Fruit fly (Drosophila melanogaster) whole organism, embryonic: ENCODE measurements around the gene MTF-1.

Source experiments
- Bdp1 ChIP-seq: fragments of 200-800 bp; sonication (Bioruptor generic); optimal IDR thresholded peaks from 3 replicates; lab custom pipeline; 2016; ENCODE audit warnings: missing biosample characterization, missing genetic modification characterization
- Bteb2 ChIP-seq: fragments of 200-800 bp; sonication (Bioruptor generic); optimal IDR thresholded peaks from 2 replicates; lab custom pipeline; 2016; ENCODE audit warnings: missing biosample characterization, missing genetic modification characterization
- CG11723 ChIP-seq: fragments of 200-800 bp; sonication (Bioruptor generic); optimal IDR thresholded peaks from 2 replicates; lab custom pipeline; 2017; ENCODE audit warnings: missing biosample characterization, mild to moderate bottlenecking, missing genetic modification characterization
- CG12071 ChIP-seq: fragments of 200-800 bp; sonication (Bioruptor generic); optimal IDR thresholded peaks from 3 replicates; lab custom pipeline; 2018; ENCODE audit warnings: missing biosample characterization, mild to moderate bottlenecking, missing genetic modification characterization
- CG12236 ChIP-seq: fragments of 200-800 bp; sonication (Bioruptor generic); optimal IDR thresholded peaks from 2 replicates; lab custom pipeline; 2016; ENCODE audit warnings: missing biosample characterization, missing genetic modification characterization
- CG14050 ChIP-seq: fragments of 200-800 bp; sonication (Bioruptor generic); IDR thresholded peaks from 3 replicates; pipeline ENCODE4 v1.3.6; 2022; ENCODE audit warnings: missing biosample characterization, missing genetic modification characterization
- CG14860 ChIP-seq: fragments of 200-800 bp; sonication (Bioruptor generic); IDR thresholded peaks from 3 replicates; pipeline ENCODE4 v1.3.6; 2022; ENCODE audit warnings: missing biosample characterization, missing genetic modification characterization; ENCODE audit not compliant: partially characterized antibody
- CG16815 ChIP-seq: fragments of 200-800 bp; sonication (Bioruptor generic); optimal IDR thresholded peaks from 3 replicates; lab custom pipeline; 2017; ENCODE audit warnings: missing biosample characterization, mild to moderate bottlenecking, missing genetic modification characterization
- CG17912 ChIP-seq: fragments of 200-800 bp; sonication (Bioruptor generic); optimal IDR thresholded peaks from 2 replicates; lab custom pipeline; 2018; ENCODE audit warnings: missing biosample characterization, mild to moderate bottlenecking, missing genetic modification characterization
- CG18262 ChIP-seq: fragments of 200-800 bp; optimal IDR thresholded peaks from 3 replicates; lab custom pipeline; 2019; ENCODE audit warnings: missing biosample characterization, mild to moderate bottlenecking, missing genetic modification characterization, moderate library complexity
- CG2202 ChIP-seq: fragments of 200-800 bp; sonication (Bioruptor generic); optimal IDR thresholded peaks from 2 replicates; lab custom pipeline; 2018; ENCODE audit warnings: missing biosample characterization, mild to moderate bottlenecking, missing genetic modification characterization
- CG2678 ChIP-seq: fragments of 200-800 bp; sonication (Bioruptor generic); optimal IDR thresholded peaks from 3 replicates; lab custom pipeline; 2019; ENCODE audit warnings: missing biosample characterization, mild to moderate bottlenecking, missing genetic modification characterization, moderate library complexity
- CG34224 ChIP-seq: fragments of 200-800 bp; sonication (Bioruptor generic); IDR thresholded peaks from 3 replicates; pipeline ENCODE4 v1.3.6; 2022; ENCODE audit warnings: missing biosample characterization, missing genetic modification characterization; ENCODE audit not compliant: partially characterized antibody
- CG4328 ChIP-seq: fragments of 200-800 bp; sonication (Bioruptor generic); optimal IDR thresholded peaks from 3 replicates; lab custom pipeline; 2017; ENCODE audit warnings: missing biosample characterization, missing genetic modification reagents, missing genetic modification characterization
- CG4424 ChIP-seq: fragments of 200-800 bp; sonication (Bioruptor generic); optimal IDR thresholded peaks from 3 replicates; lab custom pipeline; 2016; ENCODE audit warnings: missing biosample characterization, missing genetic modification characterization
- CG6654 ChIP-seq: fragments of 200-800 bp; sonication (Bioruptor generic); optimal IDR thresholded peaks from 2 replicates; lab custom pipeline; 2017; ENCODE audit warnings: missing biosample characterization, mild to moderate bottlenecking, missing genetic modification characterization
- CG7928 ChIP-seq: fragments of 200-800 bp; sonication (Bioruptor generic); optimal IDR thresholded peaks from 2 replicates; lab custom pipeline; 2017; ENCODE audit warnings: missing biosample characterization, mild to moderate bottlenecking, missing genetic modification characterization
- CG8359 ChIP-seq: fragments of 200-800 bp; sonication (Bioruptor generic); optimal IDR thresholded peaks from 2 replicates; lab custom pipeline; 2017; ENCODE audit warnings: missing biosample characterization, mild to moderate bottlenecking, missing genetic modification characterization, borderline replicate concordance
- CG8944 ChIP-seq: fragments of 200-800 bp; sonication (Bioruptor generic); optimal IDR thresholded peaks from 3 replicates; lab custom pipeline; 2016; ENCODE audit warnings: missing biosample characterization, missing genetic modification characterization
- CG9437 ChIP-seq: fragments of 200-800 bp; sonication (Bioruptor generic); optimal IDR thresholded peaks from 2 replicates; lab custom pipeline; 2018; ENCODE audit warnings: missing biosample characterization, mild to moderate bottlenecking, missing genetic modification characterization
- Camta ChIP-seq: fragments of 200-800 bp; sonication (Bioruptor generic); optimal IDR thresholded peaks from 2 replicates; lab custom pipeline; 2016; ENCODE audit warnings: missing biosample characterization, missing genetic modification characterization
- CrebB ChIP-seq: fragments of 200-800 bp; sonication (Bioruptor generic); optimal IDR thresholded peaks from 3 replicates; lab custom pipeline; 2018; ENCODE audit warnings: missing biosample characterization, mild to moderate bottlenecking, missing genetic modification characterization
- Dbx ChIP-seq: fragments of 200-800 bp; sonication (Bioruptor generic); IDR thresholded peaks from 3 replicates; pipeline ENCODE4 v1.3.6; 2022; ENCODE audit warnings: missing biosample characterization, missing genetic modification characterization
- Dref ChIP-seq: fragments of 200-800 bp; sonication (Bioruptor generic); IDR thresholded peaks from 2 replicates; pipeline ENCODE4 v1.3.6; 2022; ENCODE audit warnings: missing biosample characterization, missing genetic modification characterization
- E2f2 ChIP-seq: fragments of 200-800 bp; sonication (Bioruptor generic); IDR thresholded peaks from 2 replicates; pipeline ENCODE4 v1.3.6; 2022; ENCODE audit warnings: missing biosample characterization, missing genetic modification characterization
- HLH4C ChIP-seq: fragments of 200-800 bp; sonication (Bioruptor generic); IDR thresholded peaks from 3 replicates; pipeline ENCODE4 v1.3.6; 2022; ENCODE audit warnings: missing biosample characterization, missing genetic modification characterization; ENCODE audit not compliant: partially characterized antibody
- Hmx ChIP-seq: fragments of 200-800 bp; sonication (Bioruptor generic); optimal IDR thresholded peaks from 2 replicates; lab custom pipeline; 2016; ENCODE audit warnings: missing biosample characterization, missing genetic modification characterization
- Lhr ChIP-seq: fragments of 200-800 bp; sonication (Bioruptor generic); optimal IDR thresholded peaks from 3 replicates; lab custom pipeline; 2017; ENCODE audit warnings: mild to moderate bottlenecking, missing biosample characterization, missing genetic modification reagents, missing genetic modification characterization
- Max ChIP-seq: fragments of 200-800 bp; sonication (Bioruptor generic); optimal IDR thresholded peaks from 2 replicates; lab custom pipeline; 2016; ENCODE audit warnings: missing biosample characterization, mild to moderate bottlenecking, missing genetic modification characterization
- Mrtf ChIP-seq: fragments of 200-800 bp; sonication (Bioruptor generic); IDR thresholded peaks from 3 replicates; pipeline ENCODE4 v1.3.6; 2022; ENCODE audit warnings: missing biosample characterization, missing genetic modification characterization
- NfI ChIP-seq: fragments of 200-800 bp; sonication (Bioruptor generic); optimal IDR thresholded peaks from 3 replicates; lab custom pipeline; 2018; ENCODE audit warnings: missing biosample characterization, mild to moderate bottlenecking, missing genetic modification characterization, moderate library complexity
- Taf1 ChIP-seq: fragments of 200-800 bp; sonication (Bioruptor generic); IDR thresholded peaks from 2 replicates; pipeline ENCODE4 v1.3.6; 2022; ENCODE audit warnings: missing biosample characterization, missing genetic modification characterization
- YL-1 ChIP-seq: fragments of 200-800 bp; sonication (Bioruptor generic); optimal IDR thresholded peaks from 3 replicates; lab custom pipeline; 2017; ENCODE audit warnings: missing biosample characterization, mild to moderate bottlenecking, missing genetic modification characterization
- bbx ChIP-seq: fragments of 200-800 bp; sonication (Bioruptor generic); IDR thresholded peaks from 2 replicates; pipeline ENCODE4 v1.3.6; 2022; ENCODE audit warnings: missing biosample characterization, missing genetic modification characterization; ENCODE audit not compliant: partially characterized antibody
- bcd ChIP-seq: fragments of 200-800 bp; sonication (Bioruptor generic); optimal IDR thresholded peaks from 2 replicates; lab custom pipeline; 2017; ENCODE audit warnings: missing biosample characterization, mild to moderate bottlenecking, missing genetic modification characterization
- cas ChIP-seq: fragments of 200-800 bp; sonication (Bioruptor generic); IDR thresholded peaks from 2 replicates; pipeline ENCODE4 v1.3.6; 2022; ENCODE audit warnings: missing biosample characterization, missing genetic modification characterization
- caup ChIP-seq: fragments of 200-800 bp; sonication (Bioruptor generic); optimal IDR thresholded peaks from 3 replicates; lab custom pipeline; 2017; ENCODE audit warnings: missing biosample characterization, mild to moderate bottlenecking, missing genetic modification characterization, moderate library complexity; ENCODE audit not compliant: severe bottlenecking
- danr ChIP-seq: fragments of 200-800 bp; sonication (Bioruptor generic); IDR thresholded peaks from 2 replicates; pipeline ENCODE4 v1.3.6; 2022; ENCODE audit warnings: missing biosample characterization, missing genetic modification characterization
- dysf ChIP-seq: fragments of 200-800 bp; sonication (Bioruptor generic); IDR thresholded peaks from 3 replicates; pipeline ENCODE4 v1.3.6; 2022; ENCODE audit warnings: missing biosample characterization, missing genetic modification characterization
- fd102C ChIP-seq: fragments of 200-800 bp; sonication (Bioruptor generic); optimal IDR thresholded peaks from 2 replicates; lab custom pipeline; 2018; ENCODE audit warnings: missing biosample characterization, mild to moderate bottlenecking, missing genetic modification characterization, moderate library complexity
- ftz-f1 ChIP-seq: fragments of 200-800 bp; sonication (Bioruptor generic); optimal IDR thresholded peaks from 2 replicates; lab custom pipeline; 2016; ENCODE audit warnings: missing biosample characterization, missing genetic modification characterization
- kni ChIP-seq: fragments of 200-800 bp; sonication (Bioruptor generic); optimal IDR thresholded peaks from 3 replicates; lab custom pipeline; 2017; ENCODE audit warnings: mild to moderate bottlenecking, missing biosample characterization, missing genetic modification reagents, missing genetic modification characterization
- maf-S ChIP-seq: fragments of 200-800 bp; sonication (Bioruptor generic); optimal IDR thresholded peaks from 2 replicates; lab custom pipeline; 2016; ENCODE audit warnings: missing biosample characterization, missing genetic modification characterization
- mam ChIP-seq: fragments of 200-800 bp; sonication (Bioruptor generic); optimal IDR thresholded peaks from 3 replicates; lab custom pipeline; 2016; ENCODE audit warnings: missing biosample characterization, missing genetic modification characterization
- pfk ChIP-seq: fragments of 200-800 bp; sonication (Bioruptor generic); optimal IDR thresholded peaks from 2 replicates; lab custom pipeline; 2018; ENCODE audit warnings: missing biosample characterization, mild to moderate bottlenecking, missing genetic modification characterization, moderate library complexity
- repo ChIP-seq: fragments of 200-800 bp; sonication (Bioruptor generic); optimal IDR thresholded peaks from 2 replicates; lab custom pipeline; 2016; ENCODE audit warnings: missing biosample characterization, missing genetic modification characterization
- sima ChIP-seq: fragments of 200-800 bp; sonication (Bioruptor generic); optimal IDR thresholded peaks from 2 replicates; lab custom pipeline; 2016; ENCODE audit warnings: missing biosample characterization, missing genetic modification characterization
- sqz ChIP-seq: fragments of 200-800 bp; sonication (Bioruptor generic); optimal IDR thresholded peaks from 3 replicates; lab custom pipeline; 2018; ENCODE audit warnings: missing biosample characterization, mild to moderate bottlenecking, missing genetic modification characterization
- stwl ChIP-seq: fragments of 200-800 bp; sonication (Bioruptor generic); optimal IDR thresholded peaks from 3 replicates; lab custom pipeline; 2018; ENCODE audit warnings: missing biosample characterization, mild to moderate bottlenecking, missing genetic modification characterization, moderate library complexity
- zfh2 ChIP-seq: fragments of 200-800 bp; sonication (Bioruptor generic); optimal IDR thresholded peaks from 2 replicates; lab custom pipeline; 2016; ENCODE audit warnings: missing biosample characterization, missing genetic modification characterization

The MTF-1 gene

dm6 chr3L:9446731-9447238 lies 16.7 kb downstream of the MTF-1 start, which contains the start of gene CG3529 (continued):
- peak; percentile 18 for TF ChIP-seq CG18262 (tag; lab: Kevin White, UChicago)
- peak; percentile 66 for TF ChIP-seq YL-1 (GFP tag; lab: Kevin White, UChicago)
- TF ChIP-seq CG4328 (GFP tag; lab: Kevin White, UChicago) = peak; percentile 56
- no peak for TF ChIP-seq danr (GFP tag; lab: Robert Waterston, UW)
- no peak for TF ChIP-seq CG17912
- no peak for TF ChIP-seq Hmx (GFP tag; lab: Kevin White, UChicago)
- TF ChIP-seq CG2678 (tag; lab: Kevin White, UChicago) = peak; percentile 23
- TF ChIP-seq CG14860 (GFP tag; lab: Robert Waterston, UW) = no peak
- TF ChIP-seq CG6654 (GFP tag; lab: Kevin White, UChicago) = no peak
- TF ChIP-seq zfh2 (GFP tag; lab: Kevin White, UChicago) = no peak
- no peak for TF ChIP-seq cas (GFP tag; lab: Robert Waterston, UW)
- TF ChIP-seq Mrtf (GFP tag; lab: Robert Waterston, UW) = no peak
- no peak for TF ChIP-seq ftz-f1 (GFP tag; lab: Kevin White, UChicago)
- TF ChIP-seq CG8359 (GFP tag; lab: Kevin White, UChicago) = no peak
- TF ChIP-seq caup = peak; percentile 53
- TF ChIP-seq CG4424 = peak; percentile 16
- peak; percentile 19 for TF ChIP-seq Bdp1 (GFP tag; lab: Kevin White, UChicago)
- TF ChIP-seq CG34224 (GFP tag; lab: Robert Waterston, UW) = 0 out of 3 replicates have a peak, but pooled peaks have one; percentile 28
- TF ChIP-seq CG16815 = no peak
- no peak for TF ChIP-seq Taf1 (GFP tag; lab: Robert Waterston, UW)
- TF ChIP-seq CG2202 (tag; lab: Kevin White, UChicago) = peak; percentile 16
- peak; percentile 36 for TF ChIP-seq E2f2 (GFP tag; lab: Robert Waterston, UW)
- TF ChIP-seq CG14050 (GFP tag; lab: Robert Waterston, UW) = no peak
- no peak for TF ChIP-seq CG12071 (GFP tag; lab: Kevin White, UChicago)
- TF ChIP-seq stwl (tag; lab: Kevin White, UChicago) = peak; percentile 69
- TF ChIP-seq sima (GFP tag; lab: Kevin White, UChicago) = no peak
- TF ChIP-seq CG12236 (GFP tag; lab: Kevin White, UChicago) = peak; percentile 10
- peak; percentile 89 for TF ChIP-seq CG7928 (GFP tag; lab: Kevin White, UChicago)
- peak; percentile 13 for TF ChIP-seq CG11723 (GFP tag; lab: Kevin White, UChicago)
- TF ChIP-seq Dref (GFP tag; lab: Robert Waterston, UW) = no peak
- no peak for TF ChIP-seq fd102C
- 0 out of 2 replicates have a peak, but pooled peaks have one; percentile 11 for TF ChIP-seq bbx (GFP tag; lab: Robert Waterston, UW)
- TF ChIP-seq Bteb2 (GFP tag; lab: Kevin White, UChicago) = peak; percentile 20
- TF ChIP-seq Dbx (GFP tag; lab: Robert Waterston, UW) = no peak
- TF ChIP-seq bcd (GFP tag; lab: Kevin White, UChicago) = peak; percentile 27
- peak; percentile 62 for TF ChIP-seq kni
- TF ChIP-seq Lhr (GFP tag; lab: Kevin White, UChicago) = peak; percentile 21
- no peak for TF ChIP-seq CG9437 (GFP tag; lab: Kevin White, UChicago)
- TF ChIP-seq maf-S (GFP tag; lab: Kevin White, UChicago) = peak; percentile 2
- peak; percentile 10 for TF ChIP-seq Max (GFP tag; lab: Kevin White, UChicago)
- peak; percentile 14 for TF ChIP-seq mam
- peak; percentile 25 for TF ChIP-seq repo (GFP tag; lab: Kevin White, UChicago)
- TF ChIP-seq pfk = peak; percentile 16
- peak; percentile 3 for TF ChIP-seq CrebB (tag; lab: Kevin White, UChicago)
- TF ChIP-seq CG8944 (GFP tag; lab: Kevin White, UChicago) = peak; percentile 10
- TF ChIP-seq sqz (GFP tag; lab: Kevin White, UChicago) = peak; percentile 82
- no peak for TF ChIP-seq dysf (GFP tag; lab: Robert Waterston, UW)
- TF ChIP-seq NfI (GFP tag; lab: Kevin White, UChicago) = peak; percentile 40
- TF ChIP-seq Camta (GFP tag; lab: Kevin White, UChicago) = peak; percentile 25
- TF ChIP-seq HLH4C (GFP tag; lab: Robert Waterston, UW) = no peak
